Fruit fly (Drosophila melanogaster) whole organism, prepupa: Measurements from ENCODE around the gene CG17660.

Experiments
- Blimp-1 ChIP-seq: fragments of 200-800 bp; sonication (Bioruptor generic); optimal IDR thresholded peaks from 3 replicates; lab custom pipeline; 2017; ENCODE audit warnings: missing biosample characterization, missing genetic modification characterization, mild to moderate bottlenecking, moderate library complexity, missing genetic modification reagents
- CG10631 ChIP-seq: fragments of 200-800 bp; sonication (Bioruptor generic); optimal IDR thresholded peaks from 2 replicates; lab custom pipeline; 2016; ENCODE audit warnings: missing biosample characterization, missing genetic modification characterization
- CG11294 ChIP-seq: fragments of 200-800 bp; sonication (Bioruptor generic); IDR thresholded peaks from 2 replicates; pipeline ENCODE4 v1.3.6; 2022; ENCODE audit warnings: missing biosample characterization, missing genetic modification characterization
- CG11762 ChIP-seq: fragments of 200-800 bp; sonication (Bioruptor generic); optimal IDR thresholded peaks from 3 replicates; lab custom pipeline; 2016; ENCODE audit warnings: missing biosample characterization, missing genetic modification characterization; ENCODE audit not compliant: insufficient read depth
- CG15336 ChIP-seq: fragments of 200-800 bp; sonication (Bioruptor generic); IDR thresholded peaks from 2 replicates; pipeline ENCODE4 v1.3.6; 2022; ENCODE audit warnings: missing biosample characterization, missing genetic modification characterization
- CG1621 ChIP-seq: fragments of 200-800 bp; sonication (Bioruptor generic); optimal IDR thresholded peaks from 3 replicates; lab custom pipeline; 2018; ENCODE audit warnings: missing biosample characterization, mild to moderate bottlenecking, missing genetic modification characterization
- CG16779 ChIP-seq: fragments of 200-800 bp; sonication (Bioruptor generic); optimal IDR thresholded peaks from 3 replicates; lab custom pipeline; 2017; ENCODE audit warnings: missing biosample characterization, mild to moderate bottlenecking, missing genetic modification characterization
- CG31627 ChIP-seq: fragments of 200-800 bp; sonication (Bioruptor generic); optimal IDR thresholded peaks from 3 replicates; lab custom pipeline; 2016; ENCODE audit warnings: missing biosample characterization, missing genetic modification characterization
- CG32006 ChIP-seq: fragments of 200-800 bp; sonication (Bioruptor generic); optimal IDR thresholded peaks from 3 replicates; lab custom pipeline; 2017; ENCODE audit warnings: missing biosample characterization, mild to moderate bottlenecking, missing genetic modification characterization
- CG3919 ChIP-seq: fragments of 200-800 bp; sonication (Bioruptor generic); optimal IDR thresholded peaks from 3 replicates; lab custom pipeline; 2016; ENCODE audit warnings: missing biosample characterization, missing genetic modification characterization
- CG4318 ChIP-seq: fragments of 200-800 bp; sonication (Bioruptor generic); optimal IDR thresholded peaks from 3 replicates; lab custom pipeline; 2017; ENCODE audit warnings: missing biosample characterization, mild to moderate bottlenecking, missing genetic modification characterization
- CG6163 ChIP-seq: fragments of 200-800 bp; sonication (Bioruptor generic); IDR thresholded peaks from 3 replicates; pipeline ENCODE4 v1.3.6; 2022; ENCODE audit warnings: missing biosample characterization, missing genetic modification characterization
- CG6808 ChIP-seq: fragments of 200-800 bp; sonication (Bioruptor generic); optimal IDR thresholded peaks from 3 replicates; lab custom pipeline; 2017; ENCODE audit warnings: missing biosample characterization, missing genetic modification characterization, mild to moderate bottlenecking, moderate library complexity, missing genetic modification reagents
- CG6854 ChIP-seq: fragments of 200-800 bp; sonication (Bioruptor generic); optimal IDR thresholded peaks from 2 replicates; lab custom pipeline; 2017; ENCODE audit warnings: missing biosample characterization, mild to moderate bottlenecking, missing genetic modification characterization
- CG8119 ChIP-seq: fragments of 200-800 bp; sonication (Bioruptor generic); IDR thresholded peaks from 3 replicates; pipeline ENCODE4 v1.3.6; 2022; ENCODE audit warnings: missing biosample characterization, missing genetic modification characterization
- CG8319 ChIP-seq: fragments of 200-800 bp; sonication (Bioruptor generic); optimal IDR thresholded peaks from 3 replicates; lab custom pipeline; 2016; ENCODE audit warnings: missing biosample characterization, missing genetic modification characterization
- CG8632 ChIP-seq: fragments of 200-800 bp; sonication (Bioruptor generic); optimal IDR thresholded peaks from 3 replicates; lab custom pipeline; 2016; ENCODE audit warnings: missing biosample characterization, missing genetic modification characterization
- Eip75B ChIP-seq: fragments of 200-800 bp; sonication (Bioruptor generic); optimal IDR thresholded peaks from 3 replicates; lab custom pipeline; 2016; ENCODE audit warnings: missing biosample characterization, missing genetic modification characterization
- Eip78C ChIP-seq: fragments of 200-800 bp; sonication (Bioruptor generic); peaks from one replicate; lab custom pipeline; 2016; ENCODE audit warnings: missing biosample characterization, missing genetic modification characterization
- Ets21C ChIP-seq: fragments of 200-800 bp; sonication (Bioruptor generic); optimal IDR thresholded peaks from 3 replicates; lab custom pipeline; 2016; ENCODE audit warnings: missing biosample characterization, missing genetic modification characterization
- Gug ChIP-seq: fragments of 200-800 bp; sonication (Bioruptor generic); IDR thresholded peaks from 2 replicates; pipeline ENCODE4 v1.3.6; 2022; ENCODE audit warnings: missing biosample characterization, missing genetic modification characterization
- Hr4 ChIP-seq: fragments of 200-800 bp; sonication (Bioruptor generic); optimal IDR thresholded peaks from 3 replicates; lab custom pipeline; 2016; ENCODE audit warnings: missing biosample characterization, missing genetic modification characterization
- OdsH ChIP-seq: fragments of 200-800 bp; sonication (Bioruptor generic); optimal IDR thresholded peaks from 3 replicates; lab custom pipeline; 2016; ENCODE audit warnings: missing biosample characterization, missing genetic modification characterization
- Sox102F ChIP-seq: fragments of 200-800 bp; sonication (Bioruptor generic); optimal IDR thresholded peaks from 2 replicates; lab custom pipeline; 2016; ENCODE audit warnings: missing biosample characterization, mild to moderate bottlenecking, missing genetic modification characterization
- Sox14 ChIP-seq: fragments of 200-800 bp; sonication (Bioruptor generic); optimal IDR thresholded peaks from 3 replicates; lab custom pipeline; 2016; ENCODE audit warnings: missing biosample characterization, missing genetic modification characterization
- Sox15 ChIP-seq: fragments of 200-800 bp; sonication (Bioruptor generic); optimal IDR thresholded peaks from 3 replicates; lab custom pipeline; 2016; ENCODE audit warnings: missing biosample characterization, missing genetic modification characterization
- achi ChIP-seq: fragments of 200-800 bp; sonication (Bioruptor generic); optimal IDR thresholded peaks from 3 replicates; lab custom pipeline; 2016; ENCODE audit warnings: missing biosample characterization, missing genetic modification characterization
- cyc ChIP-seq: fragments of 200-800 bp; sonication (Bioruptor generic); optimal IDR thresholded peaks from 3 replicates; lab custom pipeline; 2016; ENCODE audit warnings: missing biosample characterization, missing genetic modification characterization
- dsx ChIP-seq: fragments of 200-800 bp; optimal IDR thresholded peaks from 3 replicates; lab custom pipeline; 2019; ENCODE audit warnings: missing biosample characterization, mild to moderate bottlenecking, missing genetic modification characterization, moderate library complexity; ENCODE audit not compliant: poor library complexity, severe bottlenecking
- eg ChIP-seq: fragments of 200-800 bp; sonication (Bioruptor generic); IDR thresholded peaks from 3 replicates; pipeline ENCODE4 v1.3.6; 2022; ENCODE audit warnings: missing biosample characterization, missing genetic modification characterization
- esn ChIP-seq: fragments of 200-800 bp; sonication (Bioruptor generic); optimal IDR thresholded peaks from 2 replicates; lab custom pipeline; 2016; ENCODE audit warnings: missing biosample characterization, mild to moderate bottlenecking, missing genetic modification characterization, moderate library complexity
- fd59A ChIP-seq: fragments of 200-800 bp; sonication (Bioruptor generic); optimal IDR thresholded peaks from 2 replicates; lab custom pipeline; 2017; ENCODE audit warnings: missing biosample characterization, mild to moderate bottlenecking, missing genetic modification characterization, missing genetic modification reagents
- fkh ChIP-seq: fragments of 200-800 bp; sonication (Bioruptor generic); optimal IDR thresholded peaks from 3 replicates; lab custom pipeline; 2017; ENCODE audit warnings: missing biosample characterization, mild to moderate bottlenecking, missing genetic modification characterization, moderate library complexity
- lz ChIP-seq: fragments of 200-800 bp; sonication (Bioruptor generic); optimal IDR thresholded peaks from 3 replicates; lab custom pipeline; 2016; ENCODE audit warnings: missing biosample characterization, missing genetic modification characterization
- net ChIP-seq: fragments of 200-800 bp; sonication (Bioruptor generic); optimal IDR thresholded peaks from 3 replicates; lab custom pipeline; 2016; ENCODE audit warnings: missing biosample characterization, missing genetic modification characterization
- salr ChIP-seq, 2 experiments: fragments of 200-800 bp; sonication (Bioruptor generic); optimal IDR thresholded peaks; 3 replicates each; lab custom pipeline; 2016 to 2018; ENCODE audit warnings: missing biosample characterization in 2 of 2, missing genetic modification characterization in 2 of 2, mild to moderate bottlenecking in 1 of 2
- ss ChIP-seq, 2 experiments: fragments of 200-800 bp; sonication (Bioruptor generic); optimal IDR thresholded peaks; 2 replicates in 1 of 2; 3 replicates in 1 of 2; lab custom pipeline; 2017 to 2018; ENCODE audit warnings: mild to moderate bottlenecking in 2 of 2, missing biosample characterization in 2 of 2, missing genetic modification characterization in 2 of 2, moderate library complexity in 1 of 2
- svp ChIP-seq: fragments of 200-800 bp; sonication (Bioruptor generic); peaks from one replicate; lab custom pipeline; 2016; ENCODE audit warnings: missing biosample characterization, missing genetic modification characterization
- topi ChIP-seq: fragments of 200-800 bp; sonication (Bioruptor generic); optimal IDR thresholded peaks from 3 replicates; lab custom pipeline; 2016; ENCODE audit warnings: missing biosample characterization, missing genetic modification characterization
- vri ChIP-seq: fragments of 200-800 bp; sonication (Bioruptor generic); optimal IDR thresholded peaks from 3 replicates; lab custom pipeline; 2016; ENCODE audit warnings: missing biosample characterization, mild to moderate bottlenecking, missing genetic modification characterization

CG17660 gene

DNA sequence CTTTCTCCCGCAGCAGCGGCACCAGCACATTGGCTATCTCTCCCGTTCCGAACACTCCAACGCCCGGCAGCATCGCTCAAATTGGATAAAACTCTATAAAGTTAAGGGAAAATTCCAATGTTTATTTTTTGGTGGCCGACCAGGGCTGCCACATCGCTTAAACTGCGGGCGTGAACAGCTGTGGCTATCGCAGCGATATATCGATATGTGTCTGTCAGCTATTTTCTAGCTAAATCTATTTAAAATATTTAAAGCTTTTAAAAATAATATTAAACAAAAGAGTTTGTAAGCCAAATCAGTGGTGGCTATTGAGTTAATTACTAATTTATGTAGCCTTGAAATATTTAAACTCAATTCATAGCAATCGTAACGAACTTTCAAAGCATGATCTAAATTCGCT lies 41.7 kb upstream of the CG17660 start, which contains the start of the genes CG17712 and CG17648:
TSS of gene CG17712 (minus strand) at position 170 of the 400 bp plus-strand sequence.
TSS of gene CG17648 (plus strand) at position 356 of the 400 bp plus-strand sequence.
- peak; percentile 89 for TF ChIP-seq fkh (GFP tag; lab: Kevin White, UChicago)
- no peak for TF ChIP-seq CG6808 (GFP tag; lab: Kevin White, UChicago)
- TF ChIP-seq, all 60 proteins: peak for 1

dm6 chr2L:1748410-1748809 lies 38.2 kb upstream of the CG17660 start:
- TF ChIP-seq Sox102F (GFP tag; lab: Kevin White, UChicago) (peak; percentile 9), lz (GFP tag; lab: Kevin White, UChicago) (no peak), vri (GFP tag; lab: Kevin White, UChicago) (peak; percentile 90), cyc (no peak), Sox15 (GFP tag; lab: Kevin White, UChicago) (no peak), CG16779 (tag; lab: Kevin White, UChicago) (no peak), CG8632 (no peak), fd59A (GFP tag; lab: Kevin White, UChicago) (no peak), Ets21C (GFP tag; lab: Kevin White, UChicago) (no peak), CG6808 (GFP tag; lab: Kevin White, UChicago) (no peak), CG10631 (no peak), CG8319 (GFP tag; lab: Kevin White, UChicago) (no peak), CG8119 (GFP tag; lab: Robert Waterston, UW) (no peak), Eip75B (GFP tag; lab: Kevin White, UChicago) (peak; percentile 38), ss (GFP tag; optimal IDR thresholded peaks at IDR 0.05; lab: Kevin White, UChicago) (no peak), CG11294 (no peak), svp (GFP tag; lab: Kevin White, UChicago) (peak; percentile 69), Eip78C (GFP tag; lab: Kevin White, UChicago) (peak; percentile 65)

- TF ChIP-seq vri (GFP tag; lab: Kevin White, UChicago) (no peak), CG11762 (GFP tag; lab: Kevin White, UChicago) (no peak), fkh (GFP tag; lab: Kevin White, UChicago) (no peak), Eip78C (GFP tag; lab: Kevin White, UChicago) (no peak), Hr4 (GFP tag; lab: Kevin White, UChicago) (no peak), Sox14 (GFP tag; lab: Kevin White, UChicago) (no peak), Blimp-1 (no peak), Ets21C (GFP tag; lab: Kevin White, UChicago) (no peak), Eip75B (GFP tag; lab: Kevin White, UChicago) (no peak), CG31627 (no peak), CG10631 (no peak)
Measured at dm6 chr2L:1743800-1744199, 33.6 kb upstream of the CG17660 start.

dm6 chr2L:1740095-1740494 lies 29.9 kb upstream of the CG17660 start:
- TF ChIP-seq Sox15 (GFP tag; lab: Kevin White, UChicago) (no peak), CG6854 (GFP tag; lab: Kevin White, UChicago) (no peak), fkh (GFP tag; lab: Kevin White, UChicago) (peak; percentile 3), dsx (GFP tag; lab: Kevin White, UChicago) (no peak), fd59A (GFP tag; lab: Kevin White, UChicago) (no peak), CG6808 (GFP tag; lab: Kevin White, UChicago) (no peak), achi (GFP tag; lab: Kevin White, UChicago) (no peak), Eip78C (GFP tag; lab: Kevin White, UChicago) (peak; percentile 46)

- TF ChIP-seq achi (GFP tag; lab: Kevin White, UChicago) (peak; percentile 3), CG3919 (GFP tag; lab: Kevin White, UChicago) (peak; percentile 24), net (GFP tag; lab: Kevin White, UChicago) (peak; percentile 25), CG32006 (GFP tag; lab: Kevin White, UChicago) (peak; percentile 78), Sox14 (GFP tag; lab: Kevin White, UChicago) (peak; percentile 27), eg (GFP tag; lab: Robert Waterston, UW) (peak; percentile 67; the same call in 2 of the 3 replicates), esn (GFP tag; lab: Kevin White, UChicago) (peak; percentile 16), Blimp-1 (no peak), OdsH (peak; percentile 32), Gug (GFP tag; lab: Robert Waterston, UW) (peak; percentile 29; the same call in 1 of the 2 replicates), CG1621 (tag; lab: Kevin White, UChicago) (no peak), CG4318 (peak; percentile 50), CG11762 (GFP tag; lab: Kevin White, UChicago) (no peak), dsx (GFP tag; lab: Kevin White, UChicago) (no peak), CG6163 (GFP tag; lab: Robert Waterston, UW) (peak; percentile 40; the same call in 1 of the 3 replicates), Ets21C (GFP tag; lab: Kevin White, UChicago) (no peak), salr (GFP tag; optimal IDR thresholded peaks at IDR 0.05; lab: Kevin White, UChicago) (peak in 1 of 2 experiments; percentile 26), Hr4 (GFP tag; lab: Kevin White, UChicago) (peak; percentile 45), CG15336 (GFP tag; lab: Robert Waterston, UW) (0 out of 2 replicates have a peak, but pooled peaks have one; percentile 43), ss (GFP tag; optimal IDR thresholded peaks at IDR 0.05; lab: Kevin White, UChicago) (no peak), CG8119 (GFP tag; lab: Robert Waterston, UW) (peak; percentile 55; the same call in 2 of the 3 replicates), cyc (no peak), topi (GFP tag; lab: Kevin White, UChicago) (peak; percentile 23)
Measured at dm6 chr2L:1738054-1738453, 27.8 kb upstream of the CG17660 start.
